Worm (Caenorhabditis elegans) whole organism, L2 larva: ENCODE measurements around the gene lam-1.
"Not testable (repeated sequence)": the region's sequence is repeated elsewhere in the genome, so short reads cannot be mapped to it uniquely, and the experiment has no call there.

Experiments
- ama-1 ChIP-seq: fragments of 150-350 bp; optimal IDR thresholded peaks from 2 replicates; lab custom pipeline; 2018; ENCODE audit warnings: inconsistent platforms
- dmd-4 ChIP-seq: sonication (generic microtip); optimal IDR thresholded peaks from 2 replicates; lab custom pipeline; 2017; ENCODE audit warnings: missing biosample characterization, missing genetic modification characterization
- gmeb-1 ChIP-seq: fragments of 150-350 bp; optimal IDR thresholded peaks from 2 replicates; lab custom pipeline; 2014; ENCODE audit warnings: missing biosample characterization, missing genetic modification characterization
- lsy-2 ChIP-seq, 2 experiments: fragments of 150-350 bp in 1 of 2; sonication (generic microtip) in 1 of 2; optimal IDR thresholded peaks; 2 replicates each; lab custom pipeline; 2014 to 2017; ENCODE audit warnings: missing biosample characterization in 2 of 2, missing genetic modification characterization in 2 of 2
- nhr-12 ChIP-seq: fragments of 150-350 bp; optimal IDR thresholded peaks from 2 replicates; lab custom pipeline; 2014; ENCODE audit warnings: missing biosample characterization, missing genetic modification characterization
- nhr-77 ChIP-seq: fragments of 150-350 bp; optimal IDR thresholded peaks from 2 replicates; lab custom pipeline; 2014; ENCODE audit warnings: missing biosample characterization, missing genetic modification characterization
- snpc-4 ChIP-seq: fragments of 150-350 bp; optimal IDR thresholded peaks from 2 replicates; lab custom pipeline; 2014; ENCODE audit warnings: missing biosample characterization, missing genetic modification characterization
- unc-39 ChIP-seq: fragments of 150-350 bp; optimal IDR thresholded peaks from 2 replicates; lab custom pipeline; 2014; ENCODE audit warnings: missing biosample characterization, missing genetic modification characterization
- zag-1 ChIP-seq: fragments of 150-350 bp; optimal IDR thresholded peaks from 2 replicates; lab custom pipeline; 2014; ENCODE audit warnings: missing biosample characterization, missing genetic modification characterization
- ztf-11 ChIP-seq: sonication (generic microtip); optimal IDR thresholded peaks from 2 replicates; lab custom pipeline; 2017; ENCODE audit warnings: missing biosample characterization, missing genetic modification characterization

- not testable (repeated sequence) for TF ChIP-seq nhr-12; nhr-77 (tag; lab: Kevin White, UChicago); gmeb-1 (tag; lab: Kevin White, UChicago); ztf-11 (tag; lab: Kevin White, UChicago); ama-1 (lab: Kevin White, UChicago); snpc-4 (tag; lab: Kevin White, UChicago); zag-1; lsy-2 (tag; optimal IDR thresholded peaks at IDR 0.05; lab: Kevin White, UChicago); unc-39; dmd-4 (tag; lab: Kevin White, UChicago)
Observed at ce11 chrIV:5165626-5166025, 7.5 kb upstream of the lam-1 start, which contains the start of gene nspd-6.
